Fruit fly (Drosophila melanogaster): ENCODE measurements around the gene CanA-14F.
A peak's percentile ranks its signal among the peaks of the same experiment; 100 is the strongest.

Gene CanA-14F

DNA sequence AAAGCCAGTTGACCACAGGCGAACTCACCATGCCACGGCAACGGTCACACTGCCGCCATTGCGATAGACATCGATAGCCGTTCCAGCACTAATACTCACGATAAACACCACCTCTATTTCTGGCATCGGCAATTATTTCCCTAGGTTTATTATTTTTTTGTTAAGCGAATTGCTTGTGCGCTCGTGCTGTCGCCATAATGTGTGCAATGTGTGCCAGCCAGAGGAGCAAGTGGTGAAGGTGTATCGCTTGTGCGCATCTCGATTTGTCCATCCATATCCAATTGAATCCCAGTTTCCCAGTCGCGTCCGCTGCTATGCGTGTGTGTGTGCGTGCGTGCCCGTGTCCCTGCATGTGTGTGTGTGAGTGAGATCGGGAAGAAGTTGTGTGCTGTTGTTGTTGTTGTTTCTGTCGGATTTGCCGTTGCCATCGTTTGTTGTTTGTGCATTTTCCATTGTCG is 23.7 kb upstream of the CanA-14F start, which contains the start of gene mbt (continued):
- no peak for TF ChIP-seq jumu (GFP tag; optimal IDR thresholded peaks at IDR 0.05)
- no peak for TF ChIP-seq Lpt (GFP tag; optimal IDR thresholded peaks at IDR 0.05)
- TF ChIP-seq Taf1 (GFP tag; IDR thresholded peaks at IDR 0.05), result no peak
- TF ChIP-seq lola (GFP tag; optimal IDR thresholded peaks at IDR 0.05), result no peak
- peak; percentile 11 for TF ChIP-seq CG2120 (GFP tag; optimal IDR thresholded peaks at IDR 0.05)
- TF ChIP-seq nau (GFP tag; optimal IDR thresholded peaks at IDR 0.05), result no peak
- peak; percentile 84 for TF ChIP-seq hb (GFP tag; IDR thresholded peaks at IDR 0.05; ENCODE audit: partially characterized antibody)
- TF ChIP-seq lmd (GFP tag; IDR thresholded peaks at IDR 0.05), result no peak
- peak; percentile 14 for TF ChIP-seq CG17385 (GFP tag; optimal IDR thresholded peaks at IDR 0.05)
- TF ChIP-seq Hr39 (optimal IDR thresholded peaks at IDR 0.05), result peak; percentile 87
- TF ChIP-seq esg (GFP tag; conservative IDR thresholded peaks at IDR 0.05), result no peak
- no peak for TF ChIP-seq unpg (GFP tag; optimal IDR thresholded peaks at IDR 0.05)
- peak; percentile 40 for TF ChIP-seq CG9609 (GFP tag; optimal IDR thresholded peaks at IDR 0.05)
- TF ChIP-seq CG8388 (GFP tag; optimal IDR thresholded peaks at IDR 0.05), result no peak
- TF ChIP-seq CG4282 (GFP tag; optimal IDR thresholded peaks at IDR 0.05), result no peak
- peak; percentile 25 for TF ChIP-seq zfh2 (GFP tag; optimal IDR thresholded peaks at IDR 0.05)
- TF ChIP-seq Fer3 (tag; optimal IDR thresholded peaks at IDR 0.05), result no peak
- peak; percentile 3 for TF ChIP-seq Max (GFP tag; optimal IDR thresholded peaks at IDR 0.05)
- TF ChIP-seq az2 (GFP tag; optimal IDR thresholded peaks at IDR 0.05), result no peak
- no peak for TF ChIP-seq CG2202 (tag; optimal IDR thresholded peaks at IDR 0.05)
- no peak for TF ChIP-seq CG3281 (GFP tag; optimal IDR thresholded peaks at IDR 0.05)
- TF ChIP-seq dpn (GFP tag; optimal IDR thresholded peaks at IDR 0.05), result peak in 1 of 2 experiments; percentile 23
- TF ChIP-seq CG3726 (GFP tag; IDR thresholded peaks at IDR 0.05), result no peak
- peak; percentile 86 for TF ChIP-seq phol (tag; optimal IDR thresholded peaks at IDR 0.05)
- TF ChIP-seq CG2199 (GFP tag; IDR thresholded peaks at IDR 0.05), result no peak
- no peak for TF ChIP-seq Dek (tag; optimal IDR thresholded peaks at IDR 0.05)
- TF ChIP-seq ac (GFP tag; optimal IDR thresholded peaks at IDR 0.05), result no peak
- TF ChIP-seq bigmax (GFP tag; optimal IDR thresholded peaks at IDR 0.05), result no peak
- TF ChIP-seq fd3F (GFP tag; optimal IDR thresholded peaks at IDR 0.05), result no peak
- no peak for TF ChIP-seq pita (GFP tag; optimal IDR thresholded peaks at IDR 0.05)
- peak; percentile 10 for TF ChIP-seq CG7556 (GFP tag; optimal IDR thresholded peaks at IDR 0.05)
- TF ChIP-seq tin (GFP tag; optimal IDR thresholded peaks at IDR 0.05), result no peak
- TF ChIP-seq Awh (GFP tag; IDR thresholded peaks at IDR 0.05), result no peak
- TF ChIP-seq CG11093 (GFP tag; IDR thresholded peaks at IDR 0.05), result no peak
- TF ChIP-seq Abd-B (GFP tag; optimal IDR thresholded peaks at IDR 0.05), result no peak
- TF ChIP-seq ewg (GFP tag; optimal IDR thresholded peaks at IDR 0.05), result no peak
- no peak for TF ChIP-seq sim (GFP tag; IDR thresholded peaks at IDR 0.05)
- TF ChIP-seq Doc2 (GFP tag; IDR thresholded peaks at IDR 0.05), result no peak
- TF ChIP-seq h (optimal IDR thresholded peaks at IDR 0.05), result no peak
- peak; percentile 27 for TF ChIP-seq gsb-n (tag; optimal IDR thresholded peaks at IDR 0.05)
- no peak for TF ChIP-seq CG8944 (GFP tag; optimal IDR thresholded peaks at IDR 0.05)
- TF ChIP-seq Hsf (GFP tag; optimal IDR thresholded peaks at IDR 0.05), result peak; percentile 7
- TF ChIP-seq da (GFP tag; optimal IDR thresholded peaks at IDR 0.05), result no peak
- TF ChIP-seq CTCF (GFP tag; optimal IDR thresholded peaks at IDR 0.05), result peak; percentile 22
- no peak for TF ChIP-seq CG14667 (GFP tag; IDR thresholded peaks at IDR 0.05)
- no peak for TF ChIP-seq fd102C (GFP tag; optimal IDR thresholded peaks at IDR 0.05)
- TF ChIP-seq her (GFP tag; optimal IDR thresholded peaks at IDR 0.05), result peak; percentile 8
- no peak for TF ChIP-seq PHDP (tag; optimal IDR thresholded peaks at IDR 0.05)
- no peak for TF ChIP-seq Poxn (GFP tag; IDR thresholded peaks at IDR 0.05)
- TF ChIP-seq nom (GFP tag; optimal IDR thresholded peaks at IDR 0.05), result no peak
- no peak for TF ChIP-seq CG10209 (GFP tag; optimal IDR thresholded peaks at IDR 0.05)
- peak; percentile 95 for TF ChIP-seq Opbp (GFP tag; IDR thresholded peaks at IDR 0.05; ENCODE audit: partially characterized antibody)
- no peak for TF ChIP-seq CG7372 (GFP tag; IDR thresholded peaks at IDR 0.05)
